Worm (Caenorhabditis elegans) whole organism, young adult: Measurements from ENCODE around the gene F21D9.11.

Experiments
- F23B12.7 ChIP-seq: sonication (generic microtip); optimal IDR thresholded peaks from 2 replicates; lab custom pipeline; 2017; ENCODE audit warnings: missing genetic modification characterization, mild to moderate bottlenecking, missing compliant biosample characterization, antibody characterized with exemption, moderate library complexity; ENCODE audit not compliant: insufficient read depth
- F39B2.1 ChIP-seq: fragments of 200-800 bp; sonication (Bioruptor generic); IDR thresholded peaks from 2 replicates; pipeline ENCODE4 v1.3.6; 2022; ENCODE audit warnings: missing genetic modification reagents, missing genetic modification characterization, missing compliant biosample characterization
- ama-1 ChIP-seq, 3 experiments: fragments of 150-350 bp in 1 of 3; sonication (generic microtip) in 2 of 3; optimal IDR thresholded peaks; 2 replicates each; lab custom pipeline; 2014 to 2018; ENCODE audit warnings: missing biosample characterization in 2 of 3, missing genetic modification characterization in 2 of 3, missing genetic modification reagents in 2 of 3
- efl-1 ChIP-seq: fragments of 150-350 bp; optimal IDR thresholded peaks from 2 replicates; lab custom pipeline; 2014; ENCODE audit warnings: missing biosample characterization, missing genetic modification reagents, missing genetic modification characterization
- lsy-27 ChIP-seq: sonication (generic microtip); optimal IDR thresholded peaks from 2 replicates; lab custom pipeline; 2017; ENCODE audit warnings: missing genetic modification characterization, mild to moderate bottlenecking, missing compliant biosample characterization, antibody characterized with exemption, missing genotype, borderline replicate concordance; ENCODE audit not compliant: insufficient read depth
- madf-6 ChIP-seq: fragments of 200-800 bp; sonication (Bioruptor generic); IDR thresholded peaks from 2 replicates; pipeline ENCODE4 v1.3.6; 2022; ENCODE audit warnings: missing genetic modification reagents, missing genetic modification characterization, missing compliant biosample characterization
- nhr-90 ChIP-seq: sonication (generic microtip); optimal IDR thresholded peaks from 2 replicates; lab custom pipeline; 2016; ENCODE audit warnings: missing genotype, mild to moderate bottlenecking, missing genetic modification characterization, missing compliant biosample characterization

DNA sequence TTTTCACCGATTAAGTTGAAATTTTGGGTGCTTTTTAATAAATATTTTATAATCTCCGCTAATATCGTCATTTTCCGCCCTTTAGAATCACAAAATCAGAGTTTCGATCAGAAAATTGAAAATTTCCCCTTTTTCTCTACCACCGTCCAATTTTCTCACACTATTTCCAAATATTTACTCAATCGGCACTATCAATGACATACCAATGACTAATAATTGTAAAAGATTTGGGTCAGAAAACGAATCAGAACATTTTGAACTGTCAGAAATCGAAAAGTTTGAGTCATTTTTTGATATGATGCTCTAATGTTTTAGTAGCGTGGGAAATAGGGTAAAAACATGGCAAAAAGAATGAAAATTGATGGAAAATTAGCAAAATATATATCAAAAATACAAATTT, 34.8 kb upstream of the F21D9.11 start, which contains the start of gene srr-2:
- TF ChIP-seq ama-1 (optimal IDR thresholded peaks at IDR 0.05; lab: Kevin White, UChicago), result no peak
- no peak for TF ChIP-seq ama-1 (GFP tag; optimal IDR thresholded peaks at IDR 0.05; lab: Kevin White, UChicago)
- TF ChIP-seq lsy-27 (tag; lab: Kevin White, UChicago), result no peak
- TF ChIP-seq F23B12.7 (tag; lab: Kevin White, UChicago), result no peak
- TF ChIP-seq F39B2.1, result no peak
- TF ChIP-seq nhr-90, result no peak
- no peak for TF ChIP-seq efl-1 (GFP tag; lab: Kevin White, UChicago)
- no peak for TF ChIP-seq madf-6
